Worm (Caenorhabditis elegans) whole organism, L4/young adult: ENCODE measurements around the gene btbd-10.

Experiments
- W03F9.2 ChIP-seq: fragments of 150-350 bp; optimal IDR thresholded peaks from 2 replicates; lab custom pipeline; 2014; ENCODE audit warnings: missing biosample characterization, missing genetic modification characterization
- dao-5 ChIP-seq: sonication (generic microtip); optimal IDR thresholded peaks from 2 replicates; lab custom pipeline; 2016; ENCODE audit warnings: missing genotype, missing genetic modification characterization, moderate library complexity, missing compliant biosample characterization
- him-1 ChIP-seq: sonication (generic microtip); optimal IDR thresholded peaks from 2 replicates; lab custom pipeline; 2016; ENCODE audit warnings: missing genotype, missing genetic modification reagents, missing genetic modification characterization, missing compliant biosample characterization

The btbd-10 gene

ce11 chrII:4955353-4955752 is 50.5 kb downstream of the btbd-10 start, which contains the start of gene pbs-3:
pbs-3 (minus strand) TSS chrII:4955427.
- TF ChIP-seq dao-5 (tag; lab: Kevin White, UChicago) (no peak), W03F9.2 (tag; lab: Kevin White, UChicago) (peak; percentile 38), him-1 (tag; lab: Kevin White, UChicago) (no peak)

DNA sequence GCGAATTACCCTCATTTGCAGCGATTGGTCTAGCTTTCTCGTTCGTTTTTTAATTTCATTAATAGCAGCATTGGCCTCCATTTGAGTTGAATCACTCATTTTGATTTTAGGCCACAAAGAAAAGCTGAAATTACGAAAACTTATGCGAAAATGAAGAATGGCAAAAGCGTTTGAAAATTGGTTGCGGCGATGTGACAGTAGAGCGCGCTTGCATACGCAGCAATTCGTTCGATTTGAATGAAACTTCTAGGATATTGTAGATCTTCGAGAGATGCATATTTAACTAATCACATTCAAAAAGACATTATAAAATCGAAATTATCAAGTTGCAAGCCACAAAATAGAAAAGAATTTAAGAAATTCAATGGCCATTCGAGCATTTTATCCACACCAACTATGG is 54.9 kb downstream of the btbd-10 start, which contains the start of gene ulp-2:
ulp-2 (minus strand) TSS at position 158 of the 400 bp plus-strand sequence.
- TF ChIP-seq him-1 (tag; lab: Kevin White, UChicago), result no peak
- no peak for TF ChIP-seq W03F9.2 (tag; lab: Kevin White, UChicago)
- no peak for TF ChIP-seq dao-5 (tag; lab: Kevin White, UChicago)

DNA sequence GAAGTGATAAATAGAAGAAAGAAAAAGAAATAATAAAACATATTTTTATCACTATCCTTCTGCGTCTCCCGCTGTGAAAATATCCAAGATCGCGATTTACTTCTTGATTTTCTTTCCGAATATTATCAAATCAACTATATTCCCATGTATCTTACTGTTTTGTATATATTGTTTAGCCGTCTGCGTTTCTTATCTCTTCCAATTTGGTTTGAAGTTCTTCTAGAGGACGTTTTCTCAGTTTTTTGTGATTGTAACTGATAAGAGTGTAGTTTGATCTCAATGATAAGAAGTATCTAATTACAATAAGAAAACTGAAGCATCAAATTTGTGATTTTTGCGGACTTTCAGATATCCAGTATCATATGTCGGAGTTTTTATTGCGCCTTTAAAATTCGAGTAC is 55.9 kb downstream of the btbd-10 start:
- TF ChIP-seq dao-5 (tag; lab: Kevin White, UChicago), result no peak
- TF ChIP-seq W03F9.2 (tag; lab: Kevin White, UChicago), result peak; percentile 9
- no peak for TF ChIP-seq him-1 (tag; lab: Kevin White, UChicago)
